Worm (Caenorhabditis elegans) whole organism, early embryonic: Measurements from ENCODE around the gene cox-15.

Source experiments
- B0310.2 ChIP-seq: sonication (generic microtip); optimal IDR thresholded peaks from 2 replicates; lab custom pipeline; 2016; ENCODE audit warnings: mild to moderate bottlenecking, missing genetic modification characterization, missing compliant biosample characterization
- F13C5.2 ChIP-seq: sonication (generic microtip); optimal IDR thresholded peaks from 2 replicates; lab custom pipeline; 2017; ENCODE audit warnings: mild to moderate bottlenecking, missing genetic modification characterization, inconsistent platforms, missing compliant biosample characterization
- aly-1 ChIP-seq: sonication (generic microtip); optimal IDR thresholded peaks from 2 replicates; lab custom pipeline; 2016; ENCODE audit warnings: missing genetic modification characterization, missing compliant biosample characterization
- ama-1 ChIP-seq: fragments of 150-350 bp; optimal IDR thresholded peaks from 2 replicates; lab custom pipeline; 2014
- ceh-13 ChIP-seq: fragments of 200-800 bp; sonication (Bioruptor generic); optimal IDR thresholded peaks from 2 replicates; lab custom pipeline; 2018; ENCODE audit warnings: mild to moderate bottlenecking, missing genetic modification characterization, missing compliant biosample characterization
- ceh-36 ChIP-seq: sonication (generic microtip); optimal IDR thresholded peaks from 2 replicates; lab custom pipeline; 2016; ENCODE audit warnings: missing genetic modification characterization, inconsistent platforms, missing compliant biosample characterization
- ets-7 ChIP-seq: sonication (generic microtip); optimal IDR thresholded peaks from 2 replicates; lab custom pipeline; 2016; ENCODE audit warnings: missing genotype, missing genetic modification characterization, missing compliant biosample characterization
- flt-1 ChIP-seq: fragments of 200-800 bp; sonication (Bioruptor generic); IDR thresholded peaks from 2 replicates; pipeline ENCODE4 v1.3.6; 2022; ENCODE audit warnings: missing genetic modification characterization, missing compliant biosample characterization
- hmbx-1 ChIP-seq: sonication (generic microtip); optimal IDR thresholded peaks from 2 replicates; lab custom pipeline; 2016; ENCODE audit warnings: mild to moderate bottlenecking, missing genetic modification characterization, missing compliant biosample characterization
- hmg-4 ChIP-seq: fragments of 200-800 bp; sonication (Bioruptor generic); optimal IDR thresholded peaks from 2 replicates; lab custom pipeline; 2018; ENCODE audit warnings: mild to moderate bottlenecking, missing genetic modification characterization, missing compliant biosample characterization
- hnd-1 ChIP-seq: sonication (generic microtip); optimal IDR thresholded peaks from 2 replicates; lab custom pipeline; 2016; ENCODE audit warnings: missing genetic modification characterization, missing compliant biosample characterization
- pes-1 ChIP-seq: fragments of 200-800 bp; sonication (Bioruptor generic); IDR thresholded peaks from 2 replicates; pipeline ENCODE4 v1.3.6; 2022; ENCODE audit warnings: missing genetic modification reagents, missing genetic modification characterization, missing compliant biosample characterization
- scrt-1 ChIP-seq: fragments of 200-800 bp; sonication (Bioruptor generic); IDR thresholded peaks from 2 replicates; pipeline ENCODE4 v1.3.6; 2022; ENCODE audit warnings: missing genetic modification characterization, missing compliant biosample characterization
- sea-1 ChIP-seq: fragments of 200-800 bp; sonication (Bioruptor generic); conservative IDR thresholded peaks from 2 replicates; pipeline ENCODE4 v1.3.6; 2022; ENCODE audit warnings: missing genetic modification characterization, missing compliant biosample characterization
- tbx-11 ChIP-seq: fragments of 200-800 bp; sonication (Bioruptor generic); IDR thresholded peaks from 2 replicates; pipeline ENCODE4 v1.3.6; 2022; ENCODE audit warnings: missing genetic modification characterization, missing compliant biosample characterization
- tbx-37 ChIP-seq: fragments of 200-800 bp; sonication (Bioruptor generic); conservative IDR thresholded peaks from 2 replicates; pipeline ENCODE4 v1.3.6; 2022; ENCODE audit warnings: missing genetic modification reagents, missing genetic modification characterization, missing compliant biosample characterization
- tra-4 ChIP-seq: sonication (generic microtip); optimal IDR thresholded peaks from 2 replicates; lab custom pipeline; 2017; ENCODE audit warnings: missing genetic modification characterization, missing compliant biosample characterization

cox-15 gene

DNA sequence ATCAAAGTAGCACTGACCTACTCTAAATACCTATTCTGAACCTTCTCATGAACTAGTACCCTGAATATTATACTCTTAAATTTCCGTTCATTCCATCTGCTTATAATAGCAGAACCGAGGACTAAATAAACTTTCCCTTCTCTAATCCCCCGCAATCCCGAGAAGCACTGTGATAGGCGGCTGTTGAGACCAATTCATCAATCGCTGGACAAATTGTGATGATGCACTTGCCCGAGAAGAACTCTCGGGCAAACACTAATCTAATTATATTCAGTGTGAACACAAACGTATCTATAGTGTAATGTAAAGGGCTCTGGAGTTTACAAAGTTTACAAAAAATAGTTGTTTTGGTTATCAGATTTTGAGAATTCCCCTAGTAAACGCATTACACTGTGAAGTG lies 40.1 kb upstream of the cox-15 start:
- no peak for TF ChIP-seq ets-7 (tag; lab: Kevin White, UChicago)
- TF ChIP-seq hmbx-1 (tag; lab: Kevin White, UChicago) = no peak
- no peak for TF ChIP-seq pes-1 (GFP tag; lab: Robert Waterston, UW)
- no peak for TF ChIP-seq ceh-13 (GFP tag; lab: Kevin White, UChicago)
- TF ChIP-seq ama-1 (lab: Kevin White, UChicago) = no peak
- TF ChIP-seq aly-1 (tag; lab: Kevin White, UChicago) = no peak
- TF ChIP-seq F13C5.2 (tag; lab: Kevin White, UChicago) = no peak
- no peak for TF ChIP-seq flt-1
- no peak for TF ChIP-seq sea-1 (GFP tag; lab: Robert Waterston, UW)
- TF ChIP-seq hnd-1 (tag; lab: Kevin White, UChicago) = no peak
- no peak for TF ChIP-seq ceh-36 (tag; lab: Kevin White, UChicago)
- TF ChIP-seq tbx-37 (GFP tag; lab: Robert Waterston, UW) = no peak
- no peak for TF ChIP-seq scrt-1

DNA sequence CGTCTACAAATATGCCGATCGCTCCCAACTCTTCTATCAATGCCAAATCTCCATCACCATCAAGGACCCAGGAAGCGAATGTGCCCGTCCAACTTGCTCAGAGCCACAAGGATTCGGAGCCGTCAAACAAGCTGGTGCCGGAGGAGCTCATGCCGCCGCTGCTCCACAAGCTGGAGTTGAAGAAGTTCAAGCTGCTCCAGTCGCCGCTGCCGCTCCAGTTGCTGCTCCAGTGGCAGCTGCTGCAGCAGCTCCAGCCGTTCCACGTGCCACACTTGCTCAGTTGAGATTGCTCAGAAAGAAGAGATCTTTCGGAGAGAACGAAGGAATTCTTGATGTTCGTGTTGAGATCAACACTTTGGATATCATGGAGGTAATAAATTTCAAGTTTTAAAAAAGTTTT lies 36.1 kb upstream of the cox-15 start:
- TF ChIP-seq F13C5.2 (tag; lab: Kevin White, UChicago) = no peak
- no peak for TF ChIP-seq B0310.2
- no peak for TF ChIP-seq ets-7 (tag; lab: Kevin White, UChicago)
- no peak for TF ChIP-seq ceh-36 (tag; lab: Kevin White, UChicago)
- TF ChIP-seq sea-1 (GFP tag; lab: Robert Waterston, UW) = no peak
- TF ChIP-seq hmbx-1 (tag; lab: Kevin White, UChicago) = no peak
- no peak for TF ChIP-seq flt-1
- no peak for TF ChIP-seq ceh-13 (GFP tag; lab: Kevin White, UChicago)
- no peak for TF ChIP-seq pes-1 (GFP tag; lab: Robert Waterston, UW)
- TF ChIP-seq scrt-1 = no peak
- TF ChIP-seq aly-1 (tag; lab: Kevin White, UChicago) = no peak

ce11 chrII:11268822-11269221 lies 34.1 kb upstream of the cox-15 start, which contains the start of gene cut-1:
TSS of gene cut-1 (plus strand) at chrII:11269122.
- TF ChIP-seq ceh-36 (tag; lab: Kevin White, UChicago) (no peak), hmbx-1 (tag; lab: Kevin White, UChicago) (no peak), tra-4 (no peak), ets-7 (tag; lab: Kevin White, UChicago) (no peak), B0310.2 (no peak)

DNA sequence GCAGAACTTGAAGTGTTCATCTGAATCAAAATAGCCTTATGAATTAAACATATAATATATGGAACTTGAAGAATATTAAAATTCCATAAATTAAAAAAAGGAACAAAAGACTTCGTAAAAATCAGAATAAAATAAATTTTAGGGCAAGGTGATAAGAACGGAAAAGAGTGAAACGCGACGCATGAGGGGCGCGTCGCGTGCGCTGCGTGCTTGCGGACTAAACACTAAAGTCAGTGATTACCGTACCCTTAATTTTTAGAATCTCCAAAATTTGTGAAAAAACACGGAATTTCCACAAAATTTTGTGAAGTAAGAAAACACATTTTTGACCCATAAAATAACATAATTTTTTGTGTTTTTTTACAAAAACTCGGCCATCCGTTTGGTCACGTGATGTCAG lies 26.4 kb upstream of the cox-15 start, which contains the start of gene T05B9.1:
Gene T05B9.1, minus strand, starts transcription at position 20 of the 400 bp plus-strand sequence.
- TF ChIP-seq scrt-1 (no peak), tra-4 (no peak), hmg-4 (no peak), sea-1 (GFP tag; lab: Robert Waterston, UW) (no peak), hmbx-1 (tag; lab: Kevin White, UChicago) (no peak), ets-7 (tag; lab: Kevin White, UChicago) (no peak), B0310.2 (no peak), ama-1 (lab: Kevin White, UChicago) (no peak), aly-1 (tag; lab: Kevin White, UChicago) (no peak), ceh-36 (tag; lab: Kevin White, UChicago) (no peak), tbx-37 (GFP tag; lab: Robert Waterston, UW) (no peak), F13C5.2 (tag; lab: Kevin White, UChicago) (no peak), pes-1 (GFP tag; lab: Robert Waterston, UW) (no peak), flt-1 (no peak), ceh-13 (GFP tag; lab: Kevin White, UChicago) (no peak)

DNA sequence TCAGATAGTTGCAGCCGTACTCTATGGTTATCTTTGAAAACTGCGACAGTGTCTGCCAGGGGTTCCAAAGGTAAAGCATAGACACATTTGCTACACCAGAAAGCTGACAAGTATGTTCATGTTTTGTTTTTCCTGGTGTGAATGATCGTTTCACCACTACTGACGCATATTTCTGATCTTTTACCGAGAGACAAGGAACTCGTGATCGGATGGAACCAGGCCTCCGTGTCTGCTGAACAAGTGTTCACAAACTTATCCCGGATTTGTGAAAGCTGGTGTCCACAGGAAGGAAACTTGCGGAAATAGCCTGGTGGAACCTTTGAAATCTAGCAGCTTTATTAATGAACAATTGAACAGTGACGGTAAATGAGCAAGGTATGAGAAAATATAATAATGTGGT lies 25.0 kb upstream of the cox-15 start:
- TF ChIP-seq ets-7 (tag; lab: Kevin White, UChicago) (no peak), aly-1 (tag; lab: Kevin White, UChicago) (no peak)

DNA sequence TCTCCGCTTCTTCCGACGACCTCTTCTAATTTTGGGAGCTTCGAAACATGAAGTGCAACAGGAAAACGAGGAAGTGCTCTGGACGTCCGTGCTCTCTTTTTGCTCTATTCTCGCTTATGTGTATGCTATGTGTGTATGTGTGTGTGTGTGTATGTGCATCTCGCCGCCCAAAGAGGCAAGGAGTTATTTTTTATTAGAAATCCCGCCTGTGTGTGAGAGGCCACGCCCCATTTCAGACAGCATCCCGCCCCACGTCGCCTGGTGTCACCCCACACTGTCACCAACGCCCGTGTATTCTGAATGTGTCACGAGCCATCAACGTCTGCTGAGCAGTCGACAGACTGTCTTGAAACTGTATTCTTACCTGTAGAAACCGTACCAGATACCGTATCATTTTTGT lies 20.8 kb upstream of the cox-15 start, which contains the start of gene T05B9.2:
Gene T05B9.2, plus strand, starts transcription at position 301 of the 400 bp plus-strand sequence.
- TF ChIP-seq ceh-13 (GFP tag; lab: Kevin White, UChicago) = no peak
- TF ChIP-seq tbx-11 (GFP tag; lab: Robert Waterston, UW) = no peak
- no peak for TF ChIP-seq hmbx-1 (tag; lab: Kevin White, UChicago)
- no peak for TF ChIP-seq hnd-1 (tag; lab: Kevin White, UChicago)
- TF ChIP-seq hmg-4 = no peak
- no peak for TF ChIP-seq F13C5.2 (tag; lab: Kevin White, UChicago)
- TF ChIP-seq ama-1 (lab: Kevin White, UChicago) = no peak
- TF ChIP-seq scrt-1 = no peak

ce11 chrII:11247414-11247813 lies 12.7 kb upstream of the cox-15 start, which contains the start of gene T06D8.10:
TSS of gene T06D8.10 (minus strand) at chrII:11247514.
- TF ChIP-seq ceh-36 (tag; lab: Kevin White, UChicago) (no peak), aly-1 (tag; lab: Kevin White, UChicago) (no peak), tbx-11 (GFP tag; lab: Robert Waterston, UW) (no peak), tbx-37 (GFP tag; lab: Robert Waterston, UW) (no peak), pes-1 (GFP tag; lab: Robert Waterston, UW) (no peak), F13C5.2 (tag; lab: Kevin White, UChicago) (no peak)

ce11 chrII:11246506-11246905 lies 11.8 kb upstream of the cox-15 start:
- TF ChIP-seq tra-4 = no peak
- TF ChIP-seq flt-1 = no peak
- no peak for TF ChIP-seq tbx-11 (GFP tag; lab: Robert Waterston, UW)
- no peak for TF ChIP-seq tbx-37 (GFP tag; lab: Robert Waterston, UW)
- TF ChIP-seq hmbx-1 (tag; lab: Kevin White, UChicago) = no peak
- no peak for TF ChIP-seq ama-1 (lab: Kevin White, UChicago)
- no peak for TF ChIP-seq aly-1 (tag; lab: Kevin White, UChicago)
- no peak for TF ChIP-seq hmg-4
- no peak for TF ChIP-seq B0310.2
- TF ChIP-seq sea-1 (GFP tag; lab: Robert Waterston, UW) = no peak
- no peak for TF ChIP-seq pes-1 (GFP tag; lab: Robert Waterston, UW)
- no peak for TF ChIP-seq F13C5.2 (tag; lab: Kevin White, UChicago)
- no peak for TF ChIP-seq ceh-36 (tag; lab: Kevin White, UChicago)
- TF ChIP-seq ceh-13 (GFP tag; lab: Kevin White, UChicago) = no peak
- no peak for TF ChIP-seq scrt-1
- no peak for TF ChIP-seq hnd-1 (tag; lab: Kevin White, UChicago)
- TF ChIP-seq ets-7 (tag; lab: Kevin White, UChicago) = no peak
